Worm (Caenorhabditis elegans) whole organism, L4 larva: ENCODE data around the gene mpz-1.

Experiments
- F10B5.3 ChIP-seq: sonication (generic microtip); optimal IDR thresholded peaks from 2 replicates; lab custom pipeline; 2016; ENCODE audit warnings: mild to moderate bottlenecking, missing genetic modification characterization, missing compliant biosample characterization
- T26A8.4 ChIP-seq: fragments of 200-800 bp; sonication (Bioruptor generic); IDR thresholded peaks from 2 replicates; pipeline ENCODE4 v1.3.6; 2022; ENCODE audit warnings: missing genetic modification characterization, missing compliant biosample characterization
- Y5F2A.4 ChIP-seq: fragments of 200-800 bp; sonication (Bioruptor generic); optimal IDR thresholded peaks from 2 replicates; lab custom pipeline; 2018; ENCODE audit warnings: mild to moderate bottlenecking, missing genetic modification characterization, missing compliant biosample characterization
- ZK546.5 ChIP-seq, 2 experiments: sonication (generic microtip); optimal IDR thresholded peaks; 2 replicates each; lab custom pipeline; 2017; ENCODE audit warnings: missing biosample characterization in 2 of 2, missing genetic modification characterization in 2 of 2
- aha-1 ChIP-seq: fragments of 150-350 bp; peaks from one replicate; lab custom pipeline; 2014; ENCODE audit warnings: missing biosample characterization, missing genetic modification characterization
- ceh-44 ChIP-seq: fragments of 200-800 bp; sonication (Bioruptor generic); IDR thresholded peaks from 2 replicates; pipeline ENCODE4 v1.3.6; 2022; ENCODE audit warnings: missing genetic modification reagents, missing genetic modification characterization, missing compliant biosample characterization
- ctbp-1 ChIP-seq: fragments of 200-800 bp; sonication (Bioruptor generic); IDR thresholded peaks from 2 replicates; pipeline ENCODE4 v1.3.6; 2022; ENCODE audit warnings: missing genetic modification reagents, missing genetic modification characterization, missing compliant biosample characterization
- daf-16 ChIP-seq, 3 experiments: sonication (generic microtip); optimal IDR thresholded peaks; 2 replicates each; lab custom pipeline; 2016 to 2017; ENCODE audit warnings: missing genetic modification characterization in 3 of 3, missing genetic modification reagents in 3 of 3, mild to moderate bottlenecking in 2 of 3, missing compliant biosample characterization in 2 of 3, missing biosample characterization in 1 of 3, moderate library complexity in 1 of 3
- daf-19 ChIP-seq: fragments of 200-800 bp; sonication (Bioruptor generic); conservative IDR thresholded peaks from 2 replicates; pipeline ENCODE4 v1.3.6; 2022; ENCODE audit warnings: missing genetic modification characterization, missing compliant biosample characterization
- daf-8 ChIP-seq: fragments of 200-800 bp; sonication (Bioruptor generic); IDR thresholded peaks from 2 replicates; pipeline ENCODE4 v1.3.6; 2022; ENCODE audit warnings: missing genetic modification characterization, missing compliant biosample characterization
- dpl-1 ChIP-seq: fragments of 150-350 bp; optimal IDR thresholded peaks from 2 replicates; lab custom pipeline; 2014; ENCODE audit warnings: missing biosample characterization, missing genetic modification reagents, missing genetic modification characterization
- dve-1 ChIP-seq: sonication (generic microtip); optimal IDR thresholded peaks from 2 replicates; lab custom pipeline; 2017; ENCODE audit warnings: antibody characterized with exemption, mild to moderate bottlenecking, missing genetic modification characterization, missing compliant biosample characterization; ENCODE audit not compliant: insufficient read depth
- hlh-11 ChIP-seq: fragments of 200-800 bp; sonication (Bioruptor generic); optimal IDR thresholded peaks from 2 replicates; lab custom pipeline; 2018; ENCODE audit warnings: mild to moderate bottlenecking, missing genetic modification characterization, missing compliant biosample characterization
- hlh-30 ChIP-seq: sonication (generic microtip); optimal IDR thresholded peaks from 2 replicates; lab custom pipeline; 2017; ENCODE audit warnings: antibody characterized with exemption, mild to moderate bottlenecking, missing genetic modification characterization, missing compliant biosample characterization; ENCODE audit not compliant: insufficient read depth
- jun-1 ChIP-seq: fragments of 150-350 bp; optimal IDR thresholded peaks from 2 replicates; lab custom pipeline; 2014; ENCODE audit warnings: missing biosample characterization, missing genetic modification reagents, missing genetic modification characterization
- lin-1 ChIP-seq: fragments of 200-800 bp; sonication (Bioruptor generic); IDR thresholded peaks from 2 replicates; pipeline ENCODE4 v1.3.6; 2022; ENCODE audit warnings: missing genetic modification reagents, missing genetic modification characterization, missing compliant biosample characterization
- lin-15B ChIP-seq: fragments of 150-350 bp; sonication (generic microtip); optimal IDR thresholded peaks from 3 replicates; lab custom pipeline; 2014; ENCODE audit warnings: missing biosample characterization, missing genetic modification characterization
- lin-38 ChIP-seq: fragments of 200-800 bp; sonication (Bioruptor generic); IDR thresholded peaks from 2 replicates; pipeline ENCODE4 v1.3.6; 2022; ENCODE audit warnings: missing genetic modification reagents, missing genetic modification characterization, missing compliant biosample characterization
- lsy-2 ChIP-seq, 2 experiments: fragments of 150-350 bp in 1 of 2; sonication (generic microtip) in 1 of 2; optimal IDR thresholded peaks; 2 replicates each; lab custom pipeline; 2014 to 2017; ENCODE audit warnings: missing biosample characterization in 2 of 2, missing genetic modification characterization in 2 of 2
- mdt-29 ChIP-seq: fragments of 200-800 bp; sonication (Bioruptor generic); IDR thresholded peaks from 2 replicates; pipeline ENCODE4 v1.3.6; 2022; ENCODE audit warnings: missing genetic modification reagents, missing genetic modification characterization, missing compliant biosample characterization
- mep-1 ChIP-seq: fragments of 150-350 bp; sonication (generic microtip); optimal IDR thresholded peaks from 3 replicates; lab custom pipeline; 2014; ENCODE audit warnings: missing biosample characterization, missing genetic modification characterization
- mes-2 ChIP-seq: sonication (generic microtip); optimal IDR thresholded peaks from 2 replicates; lab custom pipeline; 2016; ENCODE audit warnings: missing genotype, mild to moderate bottlenecking, missing genetic modification characterization, missing compliant biosample characterization; ENCODE audit not compliant: poor library complexity, severe bottlenecking
- nhr-10 ChIP-seq: fragments of 150-350 bp; optimal IDR thresholded peaks from 2 replicates; lab custom pipeline; 2014; ENCODE audit warnings: missing biosample characterization, missing genetic modification characterization
- nhr-102 ChIP-seq: sonication (generic microtip); optimal IDR thresholded peaks from 2 replicates; lab custom pipeline; 2016; ENCODE audit warnings: mild to moderate bottlenecking, missing genetic modification characterization, moderate library complexity, missing compliant biosample characterization
- nhr-11 ChIP-seq: fragments of 150-350 bp; optimal IDR thresholded peaks from 2 replicates; lab custom pipeline; 2014; ENCODE audit warnings: missing biosample characterization, missing genetic modification characterization
- nhr-28 ChIP-seq: fragments of 150-350 bp; optimal IDR thresholded peaks from 2 replicates; lab custom pipeline; 2014; ENCODE audit warnings: missing biosample characterization, missing genetic modification characterization
- nhr-48 ChIP-seq: sonication (generic microtip); optimal IDR thresholded peaks from 2 replicates; lab custom pipeline; 2016; ENCODE audit warnings: mild to moderate bottlenecking, missing genetic modification characterization, missing compliant biosample characterization
- nhr-6 ChIP-seq: fragments of 150-350 bp; optimal IDR thresholded peaks from 2 replicates; lab custom pipeline; 2014; ENCODE audit warnings: missing biosample characterization, missing genetic modification characterization
- nhr-77 ChIP-seq: fragments of 150-350 bp; optimal IDR thresholded peaks from 2 replicates; lab custom pipeline; 2014; ENCODE audit warnings: missing biosample characterization, missing genetic modification characterization
- pha-4 ChIP-seq, 2 experiments: fragments of 150-350 bp in 1 of 2; fragments of 200-800 bp in 1 of 2; sonication (Bioruptor generic) in 1 of 2; IDR thresholded peaks in 1 of 2; optimal IDR thresholded peaks in 1 of 2; 2 replicates each; pipeline versions ENCODE4 v1.3.6 to Lab custom; 2014 to 2022; ENCODE audit warnings: missing genetic modification characterization in 2 of 2, missing genetic modification reagents in 2 of 2, missing biosample characterization in 1 of 2, missing compliant biosample characterization in 1 of 2
- pqm-1 ChIP-seq: sonication (generic microtip); optimal IDR thresholded peaks from 2 replicates; lab custom pipeline; 2017; ENCODE audit warnings: missing biosample characterization, missing genetic modification characterization
- rbr-2 ChIP-seq: sonication (generic microtip); optimal IDR thresholded peaks from 2 replicates; lab custom pipeline; 2016; ENCODE audit warnings: missing genotype, missing genetic modification characterization, missing compliant biosample characterization
- sdz-12 ChIP-seq: fragments of 200-800 bp; sonication (Bioruptor generic); optimal IDR thresholded peaks from 2 replicates; lab custom pipeline; 2018; ENCODE audit warnings: mild to moderate bottlenecking, missing genetic modification characterization, missing compliant biosample characterization
- spr-3 ChIP-seq: fragments of 200-800 bp; sonication (Bioruptor generic); optimal IDR thresholded peaks from 2 replicates; lab custom pipeline; 2018; ENCODE audit warnings: mild to moderate bottlenecking, missing genetic modification characterization, missing compliant biosample characterization
- tra-1 ChIP-seq: fragments of 200-800 bp; sonication (Bioruptor generic); IDR thresholded peaks from 2 replicates; pipeline ENCODE4 v1.3.6; 2022; ENCODE audit warnings: missing genetic modification reagents, missing genetic modification characterization, missing compliant biosample characterization
- unc-62 ChIP-seq, 3 experiments: fragments of 150-350 bp in 1 of 3; sonication (generic microtip); optimal IDR thresholded peaks in 2 of 3; peaks in 1 of 3; 1 replicate in 1 of 3; 2 replicates in 2 of 3; lab custom pipeline; 2014 to 2017; ENCODE audit warnings: missing biosample characterization in 3 of 3, missing genetic modification characterization in 3 of 3, missing genetic modification reagents in 3 of 3, missing genotype in 1 of 3
- zag-1 ChIP-seq: fragments of 150-350 bp; optimal IDR thresholded peaks from 2 replicates; lab custom pipeline; 2014; ENCODE audit warnings: missing biosample characterization, missing genetic modification characterization
- ztf-7 ChIP-seq: fragments of 150-350 bp; optimal IDR thresholded peaks from 2 replicates; lab custom pipeline; 2014; ENCODE audit warnings: missing biosample characterization, missing genetic modification characterization

The mpz-1 gene

ce11 chrII:10793393-10793792 lies 15.5 kb upstream of the mpz-1 start, which contains the start of gene vps-11:
Gene vps-11, minus strand, starts transcription at chrII:10793493.
- TF ChIP-seq ceh-44 (GFP tag; lab: Robert Waterston, UW) (no peak), zag-1 (tag; lab: Kevin White, UChicago) (no peak), daf-19 (no peak), ctbp-1 (GFP tag; lab: Robert Waterston, UW) (no peak), nhr-10 (tag; lab: Kevin White, UChicago) (no peak), F10B5.3 (tag; lab: Kevin White, UChicago) (no peak), ztf-7 (no peak), mdt-29 (GFP tag; lab: Robert Waterston, UW) (no peak), nhr-48 (tag; lab: Kevin White, UChicago) (no peak), sdz-12 (GFP tag; lab: Kevin White, UChicago) (no peak), Y5F2A.4 (no peak), mes-2 (tag; lab: Kevin White, UChicago) (no peak)
- TF ChIP-seq, all 104 proteins: peak for 0

- TF ChIP-seq daf-8: no peak
- TF ChIP-seq unc-62 (GFP tag; optimal IDR thresholded peaks at IDR 0.05 in 1 of 2; lab: Kevin White, UChicago): peak in 1 of 2 experiments; percentile 96
- no peak for TF ChIP-seq unc-62 (tag; optimal IDR thresholded peaks at IDR 0.05; lab: Kevin White, UChicago)
These were observed 14.7 kb upstream of the mpz-1 start for ce11 chrII:10792611-10793010.

- TF ChIP-seq lin-38 (GFP tag; lab: Robert Waterston, UW) (0 out of 2 replicates have a peak, but pooled peaks have one; percentile 15), ztf-7 (no peak), nhr-6 (no peak), dve-1 (tag; lab: Kevin White, UChicago) (no peak)
These were observed 9.3 kb upstream of the mpz-1 start, which contains the start of gene tag-209 for ce11 chrII:10787240-10787639. Gene tag-209, plus strand, starts transcription at chrII:10787312.

ce11 chrII:10784780-10785463 lies 7.0 kb upstream of the mpz-1 start, which contains the start of gene cdl-1:
Gene cdl-1, plus strand, starts transcription at chrII:10785452.
- TF ChIP-seq daf-16 (GFP tag; optimal IDR thresholded peaks at IDR 0.05; lab: Kevin White, UChicago) (no peak), daf-16 (tag; optimal IDR thresholded peaks at IDR 0.05; lab: Kevin White, UChicago) (peak; percentile 65), lsy-2 (tag; optimal IDR thresholded peaks at IDR 0.05; lab: Kevin White, UChicago) (peak in 1 of 2 experiments; percentile 84), hlh-30 (peak; percentile 62), pha-4 (GFP tag; IDR thresholded peaks at IDR 0.05; lab: Robert Waterston, UW) (no peak), pha-4 (tag; optimal IDR thresholded peaks at IDR 0.05; lab: Kevin White, UChicago) (peak; percentile 69), nhr-28 (tag; lab: Kevin White, UChicago) (peak; percentile 13), mep-1 (tag; lab: Kevin White, UChicago) (peak; percentile 55), rbr-2 (tag; lab: Kevin White, UChicago) (peak; percentile 21), nhr-11 (tag; lab: Kevin White, UChicago) (peak; percentile 37), hlh-11 (peak; percentile 44), jun-1 (tag; lab: Kevin White, UChicago) (no peak), lin-38 (GFP tag; lab: Robert Waterston, UW) (peak; percentile 73), tra-1 (GFP tag; lab: Robert Waterston, UW) (no peak), T26A8.4 (GFP tag; lab: Robert Waterston, UW) (peak; percentile 39; the same call in 1 of the 2 replicates), spr-3 (GFP tag; lab: Kevin White, UChicago) (no peak), lin-1 (GFP tag; lab: Robert Waterston, UW) (0 out of 2 replicates have a peak, but pooled peaks have one; percentile 29), lin-15B (tag; lab: Kevin White, UChicago) (no peak), nhr-77 (peak; percentile 4), mes-2 (tag; lab: Kevin White, UChicago) (peak; percentile 84), aha-1 (tag; lab: Kevin White, UChicago) (peak; percentile 24), dpl-1 (peak; percentile 97), nhr-102 (peak; percentile 33), ZK546.5 (tag; optimal IDR thresholded peaks at IDR 0.05; lab: Kevin White, UChicago) (no peak), pqm-1 (tag; lab: Kevin White, UChicago) (peak; percentile 2), unc-62 (GFP tag; optimal IDR thresholded peaks at IDR 0.05 in 1 of 2; lab: Kevin White, UChicago) (peak in 1 of 2 experiments; percentile 65), unc-62 (tag; optimal IDR thresholded peaks at IDR 0.05; lab: Kevin White, UChicago) (no peak)
